Worm (Caenorhabditis elegans): ENCODE measurements around the gene F52D2.12.
"Not testable (repeated sequence)": the region's sequence is repeated elsewhere in the genome, so short reads cannot be mapped to it uniquely, and the experiment has no call there.

F52D2.12 gene

DNA sequence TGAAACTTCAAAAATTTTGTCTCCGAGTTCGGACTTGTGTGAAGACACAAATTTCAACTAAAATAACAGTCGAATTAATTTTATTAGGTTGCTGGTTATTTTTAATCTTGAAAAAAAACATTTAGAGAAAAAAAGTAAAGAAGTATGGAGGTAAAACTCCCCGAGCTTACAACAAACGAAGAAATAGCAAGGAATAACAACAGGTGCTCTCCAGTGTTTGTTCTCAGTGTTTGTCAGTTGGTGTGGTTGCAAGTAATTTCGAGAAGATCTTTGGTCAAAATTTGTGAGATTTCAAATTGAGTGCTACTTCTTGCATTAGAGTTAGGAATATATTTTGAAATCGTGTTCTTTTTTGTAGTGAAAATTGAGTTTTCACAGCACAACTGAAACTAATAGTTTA, 7.0 kb downstream of the F52D2.12 start:
- no peak for TF ChIP-seq dao-5 (tag; optimal IDR thresholded peaks at IDR 0.05)
- no peak for TF ChIP-seq W03F9.2 (tag; optimal IDR thresholded peaks at IDR 0.05)
- no peak for TF ChIP-seq him-1 (tag; optimal IDR thresholded peaks at IDR 0.05)

DNA sequence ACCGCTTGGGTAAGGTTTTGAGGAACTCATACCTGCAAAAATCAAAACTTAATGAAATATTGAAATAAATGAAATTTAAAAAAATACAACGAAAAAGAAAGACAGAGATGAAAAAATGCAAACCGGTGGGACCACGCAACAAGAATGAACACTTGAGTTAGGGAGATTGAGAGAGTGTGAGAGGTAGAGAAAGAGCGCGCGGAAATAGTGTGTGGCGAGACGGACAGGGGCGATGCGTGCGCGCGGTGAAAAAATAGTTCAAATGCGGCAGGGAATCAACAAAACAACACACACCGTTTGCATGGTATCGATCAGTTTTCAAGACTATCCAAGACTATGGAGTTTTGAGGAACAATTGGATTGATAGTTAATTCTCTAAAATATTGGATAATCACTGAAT, 11.8 kb downstream of the F52D2.12 start, which contains the start of gene meg-3:
TSS of gene meg-3 (minus strand) at position 32 of the 400 bp plus-strand sequence.
- TF ChIP-seq dao-5 (tag; optimal IDR thresholded peaks at IDR 0.05) = no peak
- no peak for TF ChIP-seq him-1 (tag; optimal IDR thresholded peaks at IDR 0.05)
- TF ChIP-seq W03F9.2 (tag; optimal IDR thresholded peaks at IDR 0.05) = no peak

DNA sequence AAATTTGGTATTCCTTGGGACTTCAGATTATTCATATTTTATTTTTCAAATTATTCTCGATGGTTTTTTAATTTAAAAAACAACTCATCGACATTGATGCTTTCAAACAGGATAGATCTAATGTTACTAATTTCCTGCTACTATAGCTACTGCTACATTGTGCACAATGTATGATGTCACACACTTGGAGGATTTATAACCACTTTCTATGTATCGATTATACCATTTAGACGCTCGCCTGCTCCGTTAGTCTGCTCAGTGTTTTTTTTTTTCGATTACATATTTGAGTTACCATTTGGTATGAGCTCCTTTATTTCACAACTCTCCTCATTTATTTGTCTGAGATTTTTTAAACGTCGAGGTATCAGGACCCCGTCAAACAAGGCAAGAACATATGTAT, 12.6 kb downstream of the F52D2.12 start, which contains the start of gene Y40A1A.2:
TSS of gene Y40A1A.2 (plus strand) at position 301 of the 400 bp plus-strand sequence.
- TF ChIP-seq W03F9.2 (tag; optimal IDR thresholded peaks at IDR 0.05) = no peak
- TF ChIP-seq dao-5 (tag; optimal IDR thresholded peaks at IDR 0.05) = no peak
- TF ChIP-seq him-1 (tag; optimal IDR thresholded peaks at IDR 0.05) = no peak

DNA sequence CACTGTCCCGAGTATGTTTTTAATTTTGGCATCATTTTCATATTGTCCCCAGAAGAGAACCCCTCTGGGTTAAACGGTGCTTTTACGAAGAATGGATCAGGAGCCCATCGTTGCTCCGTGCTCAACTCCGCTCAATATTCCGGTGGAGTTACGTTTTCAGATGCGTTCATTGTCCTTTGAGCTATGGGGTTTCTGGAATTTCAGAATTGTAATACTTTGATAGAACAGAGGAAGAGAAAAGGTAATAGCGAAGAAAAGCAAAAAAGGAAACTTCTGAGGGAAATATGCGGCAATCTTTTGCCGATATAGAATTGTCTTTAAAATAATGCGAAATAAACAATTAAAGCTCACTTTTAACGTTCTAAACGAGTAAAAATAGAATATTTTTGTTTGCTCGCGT, 20.1 kb downstream of the F52D2.12 start, which contains the start of gene Y40A1A.3:
TSS of gene Y40A1A.3 (minus strand) at position 101 of the 400 bp plus-strand sequence.
- no peak for TF ChIP-seq him-1 (tag; optimal IDR thresholded peaks at IDR 0.05)

DNA sequence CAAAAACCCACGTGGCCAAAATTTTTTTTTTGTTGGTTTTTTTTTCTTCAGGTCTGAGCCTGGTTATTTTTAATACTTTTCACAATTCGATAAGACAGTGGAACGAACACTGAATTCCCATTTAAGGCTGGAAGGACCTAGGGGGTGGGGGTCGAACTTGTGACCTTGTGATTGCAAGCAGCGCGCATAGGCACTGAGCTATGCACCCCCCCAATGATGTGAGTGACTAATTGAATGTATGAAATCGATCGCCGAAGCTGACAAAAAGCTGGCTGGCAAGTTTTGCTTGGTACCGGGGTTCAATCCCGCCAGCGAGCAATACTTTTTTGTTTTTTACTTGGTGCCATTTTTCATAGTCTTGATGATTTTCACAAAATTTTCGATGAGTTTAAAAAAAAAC, 21.0 kb downstream of the F52D2.12 start:
- TF ChIP-seq dao-5 (tag; optimal IDR thresholded peaks at IDR 0.05) (no peak), him-1 (tag; optimal IDR thresholded peaks at IDR 0.05) (no peak), W03F9.2 (tag; optimal IDR thresholded peaks at IDR 0.05) (no peak)

DNA sequence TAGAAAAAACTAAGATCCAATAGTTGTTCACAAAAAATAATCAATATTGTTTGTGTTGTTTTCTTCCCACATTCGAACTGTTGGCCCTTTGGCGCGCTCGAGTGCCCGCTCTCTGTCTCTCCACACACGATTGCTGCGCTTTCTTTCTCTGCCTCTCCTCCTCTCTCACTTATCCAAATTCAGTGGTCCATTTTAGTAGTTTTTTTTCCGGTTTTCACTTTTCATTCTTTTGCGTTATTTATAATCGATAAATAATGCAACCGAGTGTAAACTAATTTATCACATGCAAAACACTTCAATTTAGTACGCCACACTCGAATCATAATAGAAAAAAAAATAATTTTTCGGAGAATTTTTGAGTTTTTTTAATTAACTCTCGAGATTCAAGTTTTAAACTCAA, 22.7 kb downstream of the F52D2.12 start:
- TF ChIP-seq W03F9.2 (tag; optimal IDR thresholded peaks at IDR 0.05) (no peak), him-1 (tag; optimal IDR thresholded peaks at IDR 0.05) (no peak), dao-5 (tag; optimal IDR thresholded peaks at IDR 0.05) (no peak)

DNA sequence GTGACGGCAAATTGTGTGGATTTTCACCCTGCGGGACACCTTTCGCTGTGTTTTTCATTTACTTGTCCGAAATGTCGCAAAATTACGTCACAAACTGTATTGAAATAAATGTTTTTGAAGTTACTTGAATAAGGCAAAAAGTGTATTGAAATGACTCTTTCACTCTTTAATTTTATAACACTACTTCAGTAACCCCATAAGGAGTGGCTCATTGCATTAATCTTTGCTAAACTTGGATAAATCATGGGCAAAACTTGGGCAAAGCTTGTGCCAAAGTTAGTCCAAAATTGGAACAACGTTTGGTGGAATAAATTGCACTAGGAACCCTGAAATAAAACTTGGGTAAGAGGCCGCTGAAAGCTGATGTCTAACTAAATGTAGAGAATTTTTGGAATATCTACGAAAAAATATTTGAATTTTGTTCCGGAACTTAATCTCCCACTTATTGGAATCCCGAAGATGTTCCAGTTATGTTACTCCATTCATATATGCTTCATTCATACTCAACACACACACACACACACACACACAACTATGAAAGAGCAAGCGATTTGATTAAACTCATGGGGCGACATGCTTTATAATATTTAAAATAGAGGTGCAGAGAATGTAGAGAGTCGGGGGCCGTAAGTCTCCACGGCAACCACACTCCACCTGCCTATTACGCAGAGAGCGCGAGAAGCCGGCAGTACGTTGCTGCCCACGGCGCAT, 34.8 kb downstream of the F52D2.12 start, which contains the start of gene Y102A11A.9:
TSS of gene Y102A11A.9 (plus strand) at position 661 of the 711 bp plus-strand sequence.
- TF ChIP-seq dao-5 (tag; optimal IDR thresholded peaks at IDR 0.05) = no peak
- no peak for TF ChIP-seq W03F9.2 (tag; optimal IDR thresholded peaks at IDR 0.05)
- TF ChIP-seq him-1 (tag; optimal IDR thresholded peaks at IDR 0.05) = no peak

DNA sequence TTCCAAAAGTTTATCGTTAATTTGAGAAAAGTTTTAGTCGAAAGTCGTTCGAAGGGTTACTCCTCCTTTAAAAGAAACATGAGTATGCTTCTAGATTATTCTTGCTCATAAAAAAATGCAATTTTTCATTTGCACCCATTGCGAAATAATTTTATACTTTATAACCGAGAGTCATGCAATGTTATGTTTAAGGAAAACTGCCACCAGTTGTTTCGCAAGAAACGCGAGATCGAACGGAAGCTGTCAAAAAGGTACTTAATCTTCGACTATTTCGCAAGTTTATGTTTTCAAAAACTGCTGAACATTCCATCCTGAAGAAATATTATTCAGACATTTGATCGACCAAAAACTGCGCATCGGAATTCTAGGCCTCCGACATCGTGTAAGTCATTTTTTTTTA, 36.1 kb downstream of the F52D2.12 start:
- no peak for TF ChIP-seq dao-5 (tag; optimal IDR thresholded peaks at IDR 0.05)
- TF ChIP-seq W03F9.2 (tag; optimal IDR thresholded peaks at IDR 0.05) = no peak
- no peak for TF ChIP-seq him-1 (tag; optimal IDR thresholded peaks at IDR 0.05)

DNA sequence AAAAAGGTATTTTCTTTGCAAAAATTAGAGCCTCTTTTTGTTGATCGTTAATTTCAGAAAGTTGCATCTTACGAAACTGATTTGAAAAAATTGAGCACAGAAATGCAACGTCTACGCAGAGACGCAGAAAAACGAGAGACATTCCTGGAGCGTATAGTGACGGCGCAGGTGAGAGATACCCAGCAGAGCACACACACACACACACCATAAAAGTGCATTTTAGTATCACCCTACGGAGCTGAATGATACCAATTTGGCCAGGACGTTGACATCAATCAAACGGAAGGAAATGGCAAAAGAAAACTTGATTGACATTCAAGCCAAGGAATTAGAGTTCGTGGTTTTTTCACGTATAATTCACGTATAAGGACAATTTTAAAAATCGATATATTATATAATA, 36.7 kb downstream of the F52D2.12 start:
- no peak for TF ChIP-seq dao-5 (tag; optimal IDR thresholded peaks at IDR 0.05)
- TF ChIP-seq him-1 (tag; optimal IDR thresholded peaks at IDR 0.05) = no peak
- no peak for TF ChIP-seq W03F9.2 (tag; optimal IDR thresholded peaks at IDR 0.05)

DNA sequence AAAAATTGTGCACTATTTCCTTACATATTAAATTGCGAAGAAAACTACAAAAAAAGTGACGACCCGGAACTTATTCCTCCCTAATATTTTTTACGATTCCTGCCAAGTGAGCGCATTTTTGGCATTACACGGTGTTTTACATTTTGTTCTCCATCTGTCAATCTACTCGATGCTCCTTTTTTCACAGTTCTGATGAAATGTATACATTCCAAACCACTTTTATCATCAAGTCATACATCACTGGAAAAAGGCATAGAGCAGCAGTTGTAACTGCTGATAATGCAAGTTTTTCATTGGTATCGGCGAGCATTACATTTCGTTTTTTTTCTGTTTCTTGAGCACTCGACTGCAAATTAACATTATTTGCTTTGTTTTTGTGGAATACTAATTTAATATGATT, 40.4 kb downstream of the F52D2.12 start:
- TF ChIP-seq dao-5 (tag; optimal IDR thresholded peaks at IDR 0.05) = no peak
- no peak for TF ChIP-seq him-1 (tag; optimal IDR thresholded peaks at IDR 0.05)
- TF ChIP-seq W03F9.2 (tag; optimal IDR thresholded peaks at IDR 0.05) = no peak

DNA sequence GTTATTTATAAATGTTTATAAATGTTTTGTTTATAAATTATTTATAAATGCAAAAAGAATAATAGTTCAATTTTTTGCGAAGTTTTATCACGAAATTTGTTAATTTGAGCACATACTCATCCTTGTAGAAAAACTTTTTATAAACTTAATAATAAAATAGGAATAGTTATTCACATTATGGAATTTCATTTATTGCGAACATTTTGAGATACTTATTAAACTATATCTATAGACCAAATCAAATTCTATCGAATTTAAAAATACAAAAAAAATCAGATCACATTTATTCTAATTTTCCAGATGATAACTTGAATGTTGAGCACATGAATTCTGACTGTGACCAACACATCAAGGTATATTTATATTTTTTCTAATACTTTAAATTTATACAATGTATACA, 41.0 kb downstream of the F52D2.12 start, which contains the start of gene Y102A11A.3:
TSS of gene Y102A11A.3 (plus strand) at position 301 of the 400 bp plus-strand sequence.
- TF ChIP-seq dao-5 (tag; optimal IDR thresholded peaks at IDR 0.05) (no peak), him-1 (tag; optimal IDR thresholded peaks at IDR 0.05) (no peak), W03F9.2 (tag; optimal IDR thresholded peaks at IDR 0.05) (no peak)

DNA sequence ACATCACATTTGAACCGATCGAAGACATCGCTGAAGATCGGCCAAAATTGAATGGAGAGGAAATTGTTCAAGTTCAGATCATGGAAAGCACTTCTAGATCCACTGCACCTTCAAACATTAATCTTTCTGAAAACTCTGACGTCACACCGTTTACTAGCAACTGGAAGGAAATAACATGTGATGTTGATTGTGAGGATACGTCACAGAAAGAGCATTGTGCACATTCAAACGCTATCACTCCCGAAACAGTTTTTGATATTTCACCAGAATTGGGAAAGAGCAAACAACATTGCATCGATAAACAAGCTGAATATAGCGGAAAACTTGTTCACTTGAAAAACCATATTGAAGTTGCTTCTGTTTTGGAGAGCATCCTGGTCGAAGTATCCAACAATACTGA, 43.7 kb downstream of the F52D2.12 start:
- TF ChIP-seq dao-5 (tag; optimal IDR thresholded peaks at IDR 0.05) = no peak
- TF ChIP-seq him-1 (tag; optimal IDR thresholded peaks at IDR 0.05) = no peak

DNA sequence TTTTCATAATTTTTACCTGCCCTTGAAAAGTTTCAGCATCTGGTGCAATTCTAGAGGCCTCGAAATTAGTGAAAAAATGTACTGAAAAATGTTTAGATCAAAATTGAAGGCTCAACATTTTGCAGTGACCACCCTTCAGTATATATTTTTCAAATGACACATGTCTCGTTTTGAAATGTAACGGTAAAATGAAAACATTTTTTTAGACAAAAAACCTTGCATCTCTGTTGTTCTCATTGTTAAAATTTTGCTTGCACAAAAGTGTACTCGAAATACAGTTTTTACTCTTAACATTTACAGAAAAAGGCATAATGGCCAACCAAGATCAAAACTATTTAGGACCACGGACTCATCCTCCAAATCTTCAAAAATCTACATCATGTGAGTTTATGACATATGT, 48.5 kb downstream of the F52D2.12 start, which contains the start of gene Y102A11A.2:
TSS of gene Y102A11A.2 (plus strand) at position 301 of the 400 bp plus-strand sequence.
- not testable (repeated sequence) for TF ChIP-seq him-1, W03F9.2, dao-5 (tag; optimal IDR thresholded peaks at IDR 0.05)

Data from whole organism, L4/young adult.